Fruit fly (Drosophila melanogaster) whole organism, prepupa: ENCODE results near the gene obst-H.

Experiments used
- Blimp-1 ChIP-seq: fragments of 200-800 bp; sonication (Bioruptor generic); optimal IDR thresholded peaks from 3 replicates; lab custom pipeline; 2017; ENCODE audit warnings: missing biosample characterization, missing genetic modification characterization, mild to moderate bottlenecking, moderate library complexity, missing genetic modification reagents
- CG10631 ChIP-seq: fragments of 200-800 bp; sonication (Bioruptor generic); optimal IDR thresholded peaks from 2 replicates; lab custom pipeline; 2016; ENCODE audit warnings: missing biosample characterization, missing genetic modification characterization
- CG10669 ChIP-seq: fragments of 200-800 bp; sonication (Bioruptor generic); optimal IDR thresholded peaks from 3 replicates; lab custom pipeline; 2018; ENCODE audit warnings: missing biosample characterization, mild to moderate bottlenecking, missing genetic modification characterization, moderate library complexity
- CG11762 ChIP-seq: fragments of 200-800 bp; sonication (Bioruptor generic); optimal IDR thresholded peaks from 3 replicates; lab custom pipeline; 2016; ENCODE audit warnings: missing biosample characterization, missing genetic modification characterization; ENCODE audit not compliant: insufficient read depth
- CG1621 ChIP-seq: fragments of 200-800 bp; sonication (Bioruptor generic); optimal IDR thresholded peaks from 3 replicates; lab custom pipeline; 2018; ENCODE audit warnings: missing biosample characterization, mild to moderate bottlenecking, missing genetic modification characterization
- CG16779 ChIP-seq: fragments of 200-800 bp; sonication (Bioruptor generic); optimal IDR thresholded peaks from 3 replicates; lab custom pipeline; 2017; ENCODE audit warnings: missing biosample characterization, mild to moderate bottlenecking, missing genetic modification characterization
- CG31627 ChIP-seq: fragments of 200-800 bp; sonication (Bioruptor generic); optimal IDR thresholded peaks from 3 replicates; lab custom pipeline; 2016; ENCODE audit warnings: missing biosample characterization, missing genetic modification characterization
- CG32006 ChIP-seq: fragments of 200-800 bp; sonication (Bioruptor generic); optimal IDR thresholded peaks from 3 replicates; lab custom pipeline; 2017; ENCODE audit warnings: missing biosample characterization, mild to moderate bottlenecking, missing genetic modification characterization
- CG3919 ChIP-seq: fragments of 200-800 bp; sonication (Bioruptor generic); optimal IDR thresholded peaks from 3 replicates; lab custom pipeline; 2016; ENCODE audit warnings: missing biosample characterization, missing genetic modification characterization
- CG4318 ChIP-seq: fragments of 200-800 bp; sonication (Bioruptor generic); optimal IDR thresholded peaks from 3 replicates; lab custom pipeline; 2017; ENCODE audit warnings: missing biosample characterization, mild to moderate bottlenecking, missing genetic modification characterization
- CG6163 ChIP-seq: fragments of 200-800 bp; sonication (Bioruptor generic); IDR thresholded peaks from 3 replicates; pipeline ENCODE4 v1.3.6; 2022; ENCODE audit warnings: missing biosample characterization, missing genetic modification characterization
- CG6792 ChIP-seq: fragments of 200-800 bp; sonication (Bioruptor generic); optimal IDR thresholded peaks from 3 replicates; lab custom pipeline; 2016; ENCODE audit warnings: missing biosample characterization, missing genetic modification characterization
- CG6808 ChIP-seq: fragments of 200-800 bp; sonication (Bioruptor generic); optimal IDR thresholded peaks from 3 replicates; lab custom pipeline; 2017; ENCODE audit warnings: missing biosample characterization, missing genetic modification characterization, mild to moderate bottlenecking, moderate library complexity, missing genetic modification reagents
- CG8632 ChIP-seq: fragments of 200-800 bp; sonication (Bioruptor generic); optimal IDR thresholded peaks from 3 replicates; lab custom pipeline; 2016; ENCODE audit warnings: missing biosample characterization, missing genetic modification characterization
- Eip75B ChIP-seq: fragments of 200-800 bp; sonication (Bioruptor generic); optimal IDR thresholded peaks from 3 replicates; lab custom pipeline; 2016; ENCODE audit warnings: missing biosample characterization, missing genetic modification characterization
- Eip78C ChIP-seq: fragments of 200-800 bp; sonication (Bioruptor generic); peaks from one replicate; lab custom pipeline; 2016; ENCODE audit warnings: missing biosample characterization, missing genetic modification characterization
- Ets96B ChIP-seq: fragments of 200-800 bp; optimal IDR thresholded peaks from 2 replicates; lab custom pipeline; 2019; ENCODE audit warnings: missing biosample characterization, mild to moderate bottlenecking, missing genetic modification characterization, moderate library complexity
- Hr38 ChIP-seq: sonication (Bioruptor generic); optimal IDR thresholded peaks from 2 replicates; lab custom pipeline; 2016; ENCODE audit warnings: missing biosample characterization, missing genetic modification characterization
- Hr39 ChIP-seq: fragments of 200-800 bp; sonication (Bioruptor generic); optimal IDR thresholded peaks from 2 replicates; lab custom pipeline; 2016; ENCODE audit warnings: missing biosample characterization, missing genetic modification characterization
- Hr4 ChIP-seq: fragments of 200-800 bp; sonication (Bioruptor generic); optimal IDR thresholded peaks from 3 replicates; lab custom pipeline; 2016; ENCODE audit warnings: missing biosample characterization, missing genetic modification characterization
- Sox102F ChIP-seq: fragments of 200-800 bp; sonication (Bioruptor generic); optimal IDR thresholded peaks from 2 replicates; lab custom pipeline; 2016; ENCODE audit warnings: missing biosample characterization, mild to moderate bottlenecking, missing genetic modification characterization
- Sox14 ChIP-seq: fragments of 200-800 bp; sonication (Bioruptor generic); optimal IDR thresholded peaks from 3 replicates; lab custom pipeline; 2016; ENCODE audit warnings: missing biosample characterization, missing genetic modification characterization
- acj6 ChIP-seq: fragments of 200-800 bp; sonication (Bioruptor generic); optimal IDR thresholded peaks from 3 replicates; lab custom pipeline; 2016; ENCODE audit warnings: missing biosample characterization, missing genetic modification characterization
- dsx ChIP-seq: fragments of 200-800 bp; optimal IDR thresholded peaks from 3 replicates; lab custom pipeline; 2019; ENCODE audit warnings: missing biosample characterization, mild to moderate bottlenecking, missing genetic modification characterization, moderate library complexity; ENCODE audit not compliant: poor library complexity, severe bottlenecking
- fd85E ChIP-seq: fragments of 200-800 bp; sonication (Bioruptor generic); optimal IDR thresholded peaks from 3 replicates; lab custom pipeline; 2016; ENCODE audit warnings: missing biosample characterization, missing genetic modification characterization
- fkh ChIP-seq: fragments of 200-800 bp; sonication (Bioruptor generic); optimal IDR thresholded peaks from 3 replicates; lab custom pipeline; 2017; ENCODE audit warnings: missing biosample characterization, mild to moderate bottlenecking, missing genetic modification characterization, moderate library complexity
- lz ChIP-seq: fragments of 200-800 bp; sonication (Bioruptor generic); optimal IDR thresholded peaks from 3 replicates; lab custom pipeline; 2016; ENCODE audit warnings: missing biosample characterization, missing genetic modification characterization
- spab ChIP-seq: fragments of 200-800 bp; sonication (Bioruptor generic); optimal IDR thresholded peaks from 2 replicates; lab custom pipeline; 2017; ENCODE audit warnings: missing biosample characterization, mild to moderate bottlenecking, missing genetic modification characterization, missing genetic modification reagents
- vri ChIP-seq: fragments of 200-800 bp; sonication (Bioruptor generic); optimal IDR thresholded peaks from 3 replicates; lab custom pipeline; 2016; ENCODE audit warnings: missing biosample characterization, mild to moderate bottlenecking, missing genetic modification characterization

Gene obst-H

dm6 chr3L:15498745-15499144 lies 30.3 kb downstream of the obst-H start, which contains the start of gene CG7275:
Gene CG7275, plus strand, starts transcription at chr3L:15498959.
- TF ChIP-seq CG10631 (GFP tag; lab: Kevin White, UChicago): no peak
- TF ChIP-seq, all 60 proteins: peak for 0

dm6 chr3L:15497902-15498301 lies 31.1 kb downstream of the obst-H start, which contains the start of gene CG7276:
Gene CG7276, plus strand, starts transcription at chr3L:15498202.
- no peak for TF ChIP-seq dsx (GFP tag; lab: Kevin White, UChicago)
- no peak for TF ChIP-seq Sox102F (GFP tag; lab: Kevin White, UChicago)
- TF ChIP-seq CG8632 (GFP tag; lab: Kevin White, UChicago): no peak
- TF ChIP-seq Hr38: no peak
- no peak for TF ChIP-seq Sox14 (GFP tag; lab: Kevin White, UChicago)
- no peak for TF ChIP-seq acj6 (GFP tag; lab: Kevin White, UChicago)
- TF ChIP-seq CG16779 (tag; lab: Kevin White, UChicago): no peak

dm6 chr3L:15496274-15496673 lies 32.8 kb downstream of the obst-H start, which contains the start of gene CG13455:
Gene CG13455, plus strand, starts transcription at chr3L:15496574.
- TF ChIP-seq Eip75B (GFP tag; lab: Kevin White, UChicago) (no peak), fkh (GFP tag; lab: Kevin White, UChicago) (no peak), CG32006 (GFP tag; lab: Kevin White, UChicago) (no peak), dsx (GFP tag; lab: Kevin White, UChicago) (no peak), Hr39 (GFP tag; lab: Kevin White, UChicago) (no peak), Ets96B (no peak), CG10669 (GFP tag; lab: Kevin White, UChicago) (no peak), CG3919 (no peak), lz (no peak), CG6163 (GFP tag; lab: Robert Waterston, UW) (no peak)

- TF ChIP-seq CG1621 (tag; lab: Kevin White, UChicago): no peak
- no peak for TF ChIP-seq spab (GFP tag; lab: Kevin White, UChicago)
- TF ChIP-seq Blimp-1 (GFP tag; lab: Kevin White, UChicago): no peak
Measured at dm6 chr3L:15495449-15495848, 33.6 kb downstream of the obst-H start, which contains the start of gene CG12355. Gene CG12355, minus strand, starts transcription at chr3L:15495549.

- TF ChIP-seq CG11762 (no peak), CG6792 (GFP tag; lab: Kevin White, UChicago) (no peak), Eip78C (GFP tag; lab: Kevin White, UChicago) (peak; percentile 25), CG32006 (GFP tag; lab: Kevin White, UChicago) (no peak), Hr38 (no peak), CG4318 (GFP tag; lab: Kevin White, UChicago) (no peak), CG31627 (no peak), fd85E (GFP tag; lab: Kevin White, UChicago) (no peak), vri (GFP tag; lab: Kevin White, UChicago) (peak; percentile 13), fkh (GFP tag; lab: Kevin White, UChicago) (peak; percentile 6), Sox14 (GFP tag; lab: Kevin White, UChicago) (no peak), spab (GFP tag; lab: Kevin White, UChicago) (no peak), CG1621 (tag; lab: Kevin White, UChicago) (no peak), CG6808 (GFP tag; lab: Kevin White, UChicago) (no peak), Hr4 (no peak)
Measured at dm6 chr3L:15494599-15495271, 34.3 kb downstream of the obst-H start.
